Worm (Caenorhabditis elegans): Measurements from ENCODE around the gene rbm-22.

DNA sequence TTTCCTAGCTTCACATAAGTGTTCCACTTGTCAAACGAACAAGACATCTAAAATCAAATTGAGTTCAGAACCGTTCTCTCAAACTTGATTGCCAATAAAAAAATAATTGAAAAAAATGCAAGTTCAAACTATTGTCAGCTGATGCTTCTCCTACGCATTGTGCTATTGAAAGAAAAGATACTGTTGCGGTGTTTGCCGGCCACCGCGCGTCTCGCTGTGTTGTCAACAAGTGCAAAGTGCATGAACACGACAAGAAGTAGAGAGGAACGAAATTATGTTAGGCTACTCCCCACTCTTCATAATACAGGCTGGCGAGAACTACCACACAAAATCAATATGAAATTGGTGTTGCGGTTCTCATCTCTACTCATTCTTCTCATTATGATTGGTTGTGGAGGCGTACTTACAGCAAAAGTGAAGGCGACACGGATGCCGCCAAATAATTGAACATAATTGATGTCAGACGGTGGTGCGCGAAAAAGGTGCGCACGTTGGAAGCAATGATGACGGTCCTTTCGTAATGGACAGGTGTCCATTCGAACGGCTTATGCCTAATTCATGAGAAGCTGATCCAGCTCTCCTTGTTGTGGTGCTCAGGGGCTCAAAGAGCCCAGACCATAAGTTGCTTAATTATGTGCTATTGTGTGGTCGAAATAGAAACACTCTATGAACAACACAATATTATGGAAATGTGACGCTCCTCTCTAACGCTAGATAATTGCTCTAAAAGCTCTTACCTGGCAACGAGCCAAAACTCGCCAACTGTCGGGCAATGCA lies 6.4 kb downstream of the rbm-22 start:
- TF ChIP-seq nfyb-1 (GFP tag; IDR thresholded peaks at IDR 0.05) (no peak), pbrm-1 (GFP tag; IDR thresholded peaks at IDR 0.05) (no peak)

All from whole organism, young adult.